Fruit fly (Drosophila melanogaster) whole organism, embryonic: ENCODE results near the gene RacGAP84C.
A peak's percentile ranks its signal among the peaks of the same experiment; 100 is the strongest.

ENCODE experiments used
- B-H1 ChIP-seq: fragments of 200-800 bp; sonication (Bioruptor generic); IDR thresholded peaks from 3 replicates; pipeline ENCODE4 v1.3.6; 2022; ENCODE audit warnings: missing biosample characterization, missing genetic modification characterization
- CG12104 ChIP-seq: fragments of 200-800 bp; sonication (Bioruptor generic); optimal IDR thresholded peaks from 3 replicates; lab custom pipeline; 2016; ENCODE audit warnings: missing biosample characterization, missing genetic modification characterization
- CG12942 ChIP-seq: fragments of 200-800 bp; sonication (Bioruptor generic); optimal IDR thresholded peaks from 3 replicates; lab custom pipeline; 2016; ENCODE audit warnings: missing biosample characterization, missing genetic modification characterization
- CG14014 ChIP-seq: fragments of 200-800 bp; sonication (Bioruptor generic); IDR thresholded peaks from 2 replicates; pipeline ENCODE4 v1.3.6; 2022; ENCODE audit warnings: missing biosample characterization, missing genetic modification characterization
- CG14710 ChIP-seq: fragments of 200-800 bp; sonication (Bioruptor generic); optimal IDR thresholded peaks from 3 replicates; lab custom pipeline; 2019; ENCODE audit warnings: missing biosample characterization, mild to moderate bottlenecking, missing genetic modification characterization, moderate library complexity
- CG17328 ChIP-seq: fragments of 200-800 bp; sonication (Bioruptor generic); IDR thresholded peaks from 2 replicates; pipeline ENCODE4 v1.3.6; 2022; ENCODE audit warnings: missing biosample characterization, missing genetic modification characterization
- CG17612 ChIP-seq: fragments of 200-800 bp; sonication (Bioruptor generic); IDR thresholded peaks from 2 replicates; pipeline ENCODE4 v1.3.6; 2022; ENCODE audit warnings: missing biosample characterization, missing genetic modification characterization
- CG2889 ChIP-seq: fragments of 200-800 bp; sonication (Bioruptor generic); IDR thresholded peaks from 3 replicates; pipeline ENCODE4 v1.3.6; 2022; ENCODE audit warnings: missing biosample characterization, missing genetic modification characterization
- CG3726 ChIP-seq: fragments of 200-800 bp; sonication (Bioruptor generic); IDR thresholded peaks from 3 replicates; pipeline ENCODE4, ENCODE4 v1.3.6; 2022; ENCODE audit warnings: missing biosample characterization, missing genetic modification characterization
- CG6854 ChIP-seq: fragments of 200-800 bp; sonication (Bioruptor generic); optimal IDR thresholded peaks from 3 replicates; lab custom pipeline; 2017; ENCODE audit warnings: missing biosample characterization, mild to moderate bottlenecking, missing genetic modification characterization
- CG7786 ChIP-seq: fragments of 200-800 bp; sonication (Bioruptor generic); optimal IDR thresholded peaks from 2 replicates; lab custom pipeline; 2016; ENCODE audit warnings: missing biosample characterization, missing genetic modification characterization
- CG7928 ChIP-seq: fragments of 200-800 bp; sonication (Bioruptor generic); optimal IDR thresholded peaks from 2 replicates; lab custom pipeline; 2017; ENCODE audit warnings: missing biosample characterization, mild to moderate bottlenecking, missing genetic modification characterization
- Chrac-16 ChIP-seq: fragments of 200-800 bp; sonication (Bioruptor generic); optimal IDR thresholded peaks from 3 replicates; lab custom pipeline; 2016; ENCODE audit warnings: missing biosample characterization, missing genetic modification characterization
- D19B ChIP-seq: fragments of 200-800 bp; sonication (Bioruptor generic); optimal IDR thresholded peaks from 2 replicates; lab custom pipeline; 2017; ENCODE audit warnings: missing biosample characterization, mild to moderate bottlenecking, missing genetic modification characterization
- Dbx ChIP-seq: fragments of 200-800 bp; sonication (Bioruptor generic); IDR thresholded peaks from 3 replicates; pipeline ENCODE4 v1.3.6; 2022; ENCODE audit warnings: missing biosample characterization, missing genetic modification characterization
- E2f1 ChIP-seq: fragments of 200-800 bp; sonication (Bioruptor generic); IDR thresholded peaks from 2 replicates; pipeline ENCODE4 v1.3.6; 2022; ENCODE audit warnings: missing biosample characterization, missing genetic modification characterization
- Ets65A ChIP-seq: fragments of 200-800 bp; sonication (Bioruptor generic); peaks from one replicate; lab custom pipeline; 2016; ENCODE audit warnings: missing biosample characterization, missing genetic modification characterization
- MESR4 ChIP-seq: fragments of 200-800 bp; sonication (Bioruptor generic); optimal IDR thresholded peaks from 2 replicates; lab custom pipeline; 2018; ENCODE audit warnings: missing biosample characterization, mild to moderate bottlenecking, missing genetic modification characterization, moderate library complexity
- NC2α ChIP-seq: fragments of 200-800 bp; sonication (Bioruptor generic); optimal IDR thresholded peaks from 2 replicates; lab custom pipeline; 2016; ENCODE audit warnings: missing biosample characterization, missing genetic modification characterization
- Nf-YA ChIP-seq: fragments of 200-800 bp; sonication (Bioruptor generic); IDR thresholded peaks from 2 replicates; pipeline ENCODE4 v1.3.6; 2022; ENCODE audit warnings: missing biosample characterization, missing genetic modification characterization
- Oli ChIP-seq: fragments of 200-800 bp; sonication (Bioruptor generic); optimal IDR thresholded peaks from 2 replicates; lab custom pipeline; 2018; ENCODE audit warnings: missing biosample characterization, mild to moderate bottlenecking, missing genetic modification characterization, moderate library complexity
- Opbp ChIP-seq: fragments of 200-800 bp; sonication (Bioruptor generic); IDR thresholded peaks from 3 replicates; pipeline ENCODE4 v1.3.6; 2022; ENCODE audit warnings: missing biosample characterization, missing genetic modification characterization; ENCODE audit not compliant: partially characterized antibody
- Sin3A ChIP-seq: fragments of >200 bp; optimal IDR thresholded peaks from 2 replicates; lab custom pipeline; 2018
- Trl ChIP-seq, 3 experiments: fragments of >200 bp in 2 of 3; fragments of 200-800 bp in 1 of 3; sonication (Bioruptor generic) in 1 of 3; optimal IDR thresholded peaks; 2 replicates in 1 of 3; 3 replicates in 2 of 3; lab custom pipeline; 2016 to 2017; ENCODE audit warnings: missing biosample characterization in 1 of 3, missing genetic modification characterization in 1 of 3
- Vsx1 ChIP-seq: fragments of 200-800 bp; sonication (Bioruptor generic); optimal IDR thresholded peaks from 2 replicates; lab custom pipeline; 2017; ENCODE audit warnings: missing biosample characterization, mild to moderate bottlenecking, missing genetic modification characterization, missing genetic modification reagents
- Xbp1 ChIP-seq: fragments of 200-800 bp; sonication (Bioruptor generic); optimal IDR thresholded peaks from 3 replicates; lab custom pipeline; 2016; ENCODE audit warnings: missing biosample characterization, mild to moderate bottlenecking, missing genetic modification characterization
- ara ChIP-seq: fragments of 200-800 bp; sonication (Bioruptor generic); IDR thresholded peaks from 2 replicates; pipeline ENCODE4 v1.3.6; 2022; ENCODE audit warnings: missing biosample characterization, missing genetic modification characterization
- ash1 ChIP-seq: fragments of 200-800 bp; sonication (Bioruptor generic); optimal IDR thresholded peaks from 2 replicates; lab custom pipeline; 2018; ENCODE audit warnings: missing biosample characterization, mild to moderate bottlenecking, missing genetic modification characterization
- cato ChIP-seq: fragments of 200-800 bp; sonication (Bioruptor generic); optimal IDR thresholded peaks from 2 replicates; lab custom pipeline; 2016; ENCODE audit warnings: missing biosample characterization, missing genetic modification characterization, borderline replicate concordance
- caup ChIP-seq: fragments of 200-800 bp; sonication (Bioruptor generic); optimal IDR thresholded peaks from 3 replicates; lab custom pipeline; 2017; ENCODE audit warnings: missing biosample characterization, mild to moderate bottlenecking, missing genetic modification characterization, moderate library complexity; ENCODE audit not compliant: severe bottlenecking
- chif ChIP-seq, 2 experiments: fragments of 200-800 bp; sonication (Bioruptor generic); optimal IDR thresholded peaks; 3 replicates each; lab custom pipeline; 2016; ENCODE audit warnings: missing biosample characterization in 2 of 2, missing genetic modification characterization in 2 of 2
- crc ChIP-seq: fragments of 200-800 bp; sonication (Bioruptor generic); optimal IDR thresholded peaks from 2 replicates; lab custom pipeline; 2016; ENCODE audit warnings: missing biosample characterization, missing genetic modification characterization
- dimm ChIP-seq: fragments of 200-800 bp; sonication (Bioruptor generic); IDR thresholded peaks from 2 replicates; pipeline ENCODE4 v1.3.6; 2022; ENCODE audit warnings: missing biosample characterization, missing genetic modification characterization
- disco-r ChIP-seq: fragments of 200-800 bp; sonication (Bioruptor generic); optimal IDR thresholded peaks from 2 replicates; lab custom pipeline; 2016; ENCODE audit warnings: missing biosample characterization, missing genetic modification characterization
- fd96Cb ChIP-seq: fragments of 200-800 bp; sonication (Bioruptor generic); optimal IDR thresholded peaks from 2 replicates; lab custom pipeline; 2018; ENCODE audit warnings: missing biosample characterization, mild to moderate bottlenecking, missing genetic modification characterization, moderate library complexity
- gem ChIP-seq: fragments of 200-800 bp; sonication (Bioruptor generic); optimal IDR thresholded peaks from 2 replicates; lab custom pipeline; 2019; ENCODE audit warnings: missing biosample characterization, mild to moderate bottlenecking, missing genetic modification characterization, moderate library complexity
- gsb ChIP-seq: fragments of 200-800 bp; sonication (Bioruptor generic); IDR thresholded peaks from 2 replicates; pipeline ENCODE4 v1.3.6; 2022; ENCODE audit warnings: missing biosample characterization, missing genetic modification characterization
- inv ChIP-seq: fragments of 200-800 bp; sonication (Bioruptor generic); IDR thresholded peaks from 2 replicates; pipeline ENCODE4 v1.3.6; 2022; ENCODE audit warnings: missing biosample characterization, missing genetic modification characterization; ENCODE audit not compliant: partially characterized antibody
- jing ChIP-seq: fragments of 200-800 bp; sonication (Bioruptor generic); optimal IDR thresholded peaks from 2 replicates; lab custom pipeline; 2018; ENCODE audit warnings: missing biosample characterization, mild to moderate bottlenecking, missing genetic modification characterization
- nau ChIP-seq: fragments of 200-800 bp; sonication (Bioruptor generic); optimal IDR thresholded peaks from 3 replicates; lab custom pipeline; 2017; ENCODE audit warnings: missing biosample characterization, mild to moderate bottlenecking, missing genetic modification characterization, missing genetic modification reagents
- nerfin-2 ChIP-seq: fragments of 200-800 bp; sonication (Bioruptor generic); IDR thresholded peaks from 2 replicates; pipeline ENCODE4 v1.3.6; 2022; ENCODE audit warnings: missing biosample characterization, missing genetic modification characterization; ENCODE audit not compliant: partially characterized antibody
- nmo ChIP-seq: fragments of 200-800 bp; sonication (Bioruptor generic); optimal IDR thresholded peaks from 2 replicates; lab custom pipeline; 2018; ENCODE audit warnings: missing biosample characterization, mild to moderate bottlenecking, missing genetic modification characterization, moderate library complexity
- otp ChIP-seq: fragments of 200-800 bp; sonication (Bioruptor generic); IDR thresholded peaks from 3 replicates; pipeline ENCODE4, ENCODE4 v1.3.6; 2022; ENCODE audit warnings: missing biosample characterization, missing genetic modification characterization
- run ChIP-seq: fragments of 200-800 bp; sonication (Bioruptor generic); optimal IDR thresholded peaks from 3 replicates; lab custom pipeline; 2018; ENCODE audit warnings: missing biosample characterization, mild to moderate bottlenecking, missing genetic modification characterization
- sens-2 ChIP-seq: fragments of 200-800 bp; sonication (Bioruptor generic); IDR thresholded peaks from 2 replicates; pipeline ENCODE4 v1.3.6; 2022; ENCODE audit warnings: missing biosample characterization, missing genetic modification characterization
- seq ChIP-seq: fragments of 200-800 bp; sonication (Bioruptor generic); IDR thresholded peaks from 2 replicates; pipeline ENCODE4 v1.3.6; 2022; ENCODE audit warnings: missing biosample characterization, missing genetic modification characterization
- trem ChIP-seq: fragments of 200-800 bp; optimal IDR thresholded peaks from 3 replicates; lab custom pipeline; 2019; ENCODE audit warnings: missing biosample characterization, mild to moderate bottlenecking, missing genetic modification characterization, moderate library complexity
- twi ChIP-seq: fragments of 200-800 bp; optimal IDR thresholded peaks from 2 replicates; lab custom pipeline; 2019; ENCODE audit warnings: missing biosample characterization, mild to moderate bottlenecking, missing genetic modification characterization, moderate library complexity
- z ChIP-seq: fragments of 200-800 bp; sonication (Bioruptor generic); IDR thresholded peaks from 3 replicates; pipeline ENCODE4 v1.3.6; 2022; ENCODE audit warnings: missing biosample characterization, missing genetic modification characterization
- zen ChIP-seq: fragments of 200-800 bp; sonication (Bioruptor generic); optimal IDR thresholded peaks from 3 replicates; lab custom pipeline; 2018; ENCODE audit warnings: missing biosample characterization, mild to moderate bottlenecking, missing genetic modification characterization, moderate library complexity
- zfh1 ChIP-seq: fragments of 200-800 bp; sonication (Bioruptor generic); IDR thresholded peaks from 3 replicates; pipeline ENCODE4 v1.3.6; 2022; ENCODE audit warnings: missing biosample characterization, missing genetic modification characterization

Gene RacGAP84C

dm6 chr3R:7249460-7249859 lies 36.3 kb upstream of the RacGAP84C start, which contains the start of the genes CG1227 and Dtwd2 (continued):
- TF ChIP-seq nau (no peak), CG14710 (tag; lab: Kevin White, UChicago) (peak; percentile 88), gsb (GFP tag; lab: Robert Waterston, UW) (peak; percentile 81), sens-2 (GFP tag; lab: Robert Waterston, UW) (peak; percentile 80), Opbp (GFP tag; lab: Robert Waterston, UW) (no peak), E2f1 (peak; percentile 90), MESR4 (peak; percentile 50), CG7928 (GFP tag; lab: Kevin White, UChicago) (peak; percentile 65), Sin3A (lab: Kevin White, UChicago) (no peak), gem (peak; percentile 97), CG2889 (GFP tag; lab: Robert Waterston, UW) (peak; percentile 89), run (tag; lab: Kevin White, UChicago) (peak; percentile 86), Nf-YA (GFP tag; lab: Robert Waterston, UW) (peak; percentile 85), crc (peak; percentile 35), ash1 (GFP tag; lab: Kevin White, UChicago) (no peak), NC2α (GFP tag; lab: Kevin White, UChicago) (no peak), seq (GFP tag; lab: Robert Waterston, UW) (peak; percentile 86), Chrac-16 (GFP tag; lab: Kevin White, UChicago) (peak; percentile 67), CG17328 (GFP tag; lab: Robert Waterston, UW) (peak; percentile 92), Oli (tag; lab: Kevin White, UChicago) (peak; percentile 87), zfh1 (peak; percentile 90), inv (GFP tag; lab: Robert Waterston, UW) (no peak), CG12942 (GFP tag; lab: Kevin White, UChicago) (peak; percentile 63), cato (GFP tag; lab: Kevin White, UChicago) (peak; percentile 49), CG14014 (GFP tag; lab: Robert Waterston, UW) (peak; percentile 94), CG3726 (GFP tag; lab: Robert Waterston, UW) (peak; percentile 71; the same call in 2 of the 3 replicates), twi (tag; lab: Kevin White, UChicago) (no peak), Ets65A (no peak), fd96Cb (tag; lab: Kevin White, UChicago) (peak; percentile 84), CG12104 (peak; percentile 83), Vsx1 (GFP tag; lab: Kevin White, UChicago) (no peak), ara (peak; percentile 89), caup (GFP tag; lab: Kevin White, UChicago) (peak; percentile 87), Trl (optimal IDR thresholded peaks at IDR 0.05; lab: Kevin White, UChicago) (no peak), Trl (GFP tag; optimal IDR thresholded peaks at IDR 0.05; lab: Kevin White, UChicago) (peak; percentile 64), zen (tag; lab: Kevin White, UChicago) (peak; percentile 86), nerfin-2 (no peak), trem (tag; lab: Kevin White, UChicago) (peak; percentile 90), z (GFP tag; lab: Robert Waterston, UW) (no peak), dimm (GFP tag; lab: Robert Waterston, UW) (peak; percentile 70), B-H1 (GFP tag; lab: Robert Waterston, UW) (peak; percentile 76; the same call in 2 of the 3 replicates), CG7786 (peak; percentile 28), CG17612 (peak; percentile 63), Dbx (GFP tag; lab: Robert Waterston, UW) (peak; percentile 92), disco-r (GFP tag; lab: Kevin White, UChicago) (peak; percentile 36), jing (peak; percentile 50), chif (GFP tag; optimal IDR thresholded peaks at IDR 0.05; lab: Kevin White, UChicago) (peak; percentile 35 to 50), nmo (GFP tag; lab: Kevin White, UChicago) (peak; percentile 97), CG6854 (GFP tag; lab: Kevin White, UChicago) (peak; percentile 90), D19B (GFP tag; lab: Kevin White, UChicago) (peak; percentile 79), otp (GFP tag; lab: Robert Waterston, UW) (peak; percentile 64; the same call in 2 of the 3 replicates), Xbp1 (GFP tag; lab: Kevin White, UChicago) (peak; percentile 88)
